Worm (Caenorhabditis elegans) whole organism, young adult: ENCODE data around the gene K08D8.4.

Experiments used
- F49E8.2 ChIP-seq: sonication (generic microtip); optimal IDR thresholded peaks from 3 replicates; lab custom pipeline; 2017; ENCODE audit warnings: missing genetic modification characterization, mild to moderate bottlenecking, missing compliant biosample characterization, antibody characterized with exemption, moderate library complexity; ENCODE audit not compliant: insufficient read depth
- attf-5 ChIP-seq: fragments of 200-800 bp; sonication (Bioruptor generic); optimal IDR thresholded peaks from 2 replicates; lab custom pipeline; 2018; ENCODE audit warnings: mild to moderate bottlenecking, missing genetic modification characterization, missing compliant biosample characterization
- hmg-20 ChIP-seq: fragments of 200-800 bp; sonication (Bioruptor generic); IDR thresholded peaks from 2 replicates; pipeline ENCODE4 v1.3.6; 2022; ENCODE audit warnings: missing genetic modification reagents, missing genetic modification characterization, missing compliant biosample characterization
- madf-3 ChIP-seq: fragments of 200-800 bp; sonication (Bioruptor generic); IDR thresholded peaks from 2 replicates; pipeline ENCODE4 v1.3.6; 2022; ENCODE audit warnings: missing genetic modification reagents, missing genetic modification characterization, missing compliant biosample characterization
- madf-8 ChIP-seq: fragments of 200-800 bp; sonication (Bioruptor generic); conservative IDR thresholded peaks from 2 replicates; pipeline ENCODE4 v1.3.6; 2022; ENCODE audit warnings: missing genetic modification reagents, missing genetic modification characterization, missing compliant biosample characterization
- pha-4 ChIP-seq: fragments of 150-350 bp; sonication (generic microtip); optimal IDR thresholded peaks from 2 replicates; lab custom pipeline; 2014; ENCODE audit warnings: missing biosample characterization, missing genetic modification reagents, missing genetic modification characterization
- snpc-4 ChIP-seq, 5 experiments: fragments of 150-350 bp in 1 of 5; sonication (generic microtip) in 4 of 5; optimal IDR thresholded peaks; 2 replicates each; lab custom pipeline; 2014 to 2018; ENCODE audit warnings: missing genetic modification characterization in 5 of 5, missing biosample characterization in 3 of 5, antibody characterized with exemption in 2 of 5, mild to moderate bottlenecking in 2 of 5, missing compliant biosample characterization in 2 of 5, missing genotype in 2 of 5, moderate library complexity in 2 of 5, missing genetic modification reagents in 1 of 5
- ztf-26 ChIP-seq: sonication (generic microtip); optimal IDR thresholded peaks from 2 replicates; lab custom pipeline; 2017; ENCODE audit warnings: missing genetic modification characterization, missing compliant biosample characterization

- TF ChIP-seq snpc-4 (GFP tag; optimal IDR thresholded peaks at IDR 0.05; lab: Kevin White, UChicago): no peak
- no peak for TF ChIP-seq snpc-4 (tag; optimal IDR thresholded peaks at IDR 0.05; lab: Kevin White, UChicago)
- TF ChIP-seq ztf-26: no peak
- TF ChIP-seq attf-5 (GFP tag; lab: Kevin White, UChicago): no peak
- TF ChIP-seq pha-4 (tag; lab: Kevin White, UChicago): no peak
- no peak for TF ChIP-seq F49E8.2 (tag; lab: Kevin White, UChicago)
- no peak for TF ChIP-seq hmg-20
- no peak for TF ChIP-seq madf-3
- no peak for TF ChIP-seq madf-8 (GFP tag; lab: Robert Waterston, UW)
These were observed 33.2 kb downstream of the K08D8.4 start for ce11 chrIV:12876558-12876957.
